Worm (Caenorhabditis elegans) whole organism, mixed stage, embryonic: ENCODE data around the gene ced-10.
A peak's percentile ranks its signal among the peaks of the same experiment; 100 is the strongest.

ENCODE experiments used
- M03D4.4 ChIP-seq: sonication (generic microtip); optimal IDR thresholded peaks from 2 replicates; lab custom pipeline; 2017; ENCODE audit warnings: mild to moderate bottlenecking, missing genetic modification characterization, missing compliant biosample characterization
- bed-3 ChIP-seq: fragments of 200-800 bp; sonication (Bioruptor generic); optimal IDR thresholded peaks from 3 replicates; lab custom pipeline; 2018; ENCODE audit warnings: mild to moderate bottlenecking, missing genetic modification characterization, moderate library complexity, missing compliant biosample characterization
- ceh-39 ChIP-seq: fragments of 150-350 bp; optimal IDR thresholded peaks from 2 replicates; lab custom pipeline; 2014; ENCODE audit warnings: missing biosample characterization, missing genetic modification characterization
- ces-1 ChIP-seq: fragments of 150-350 bp; optimal IDR thresholded peaks from 2 replicates; lab custom pipeline; 2014; ENCODE audit warnings: missing biosample characterization, missing genetic modification reagents, missing genetic modification characterization
- cnd-1 ChIP-seq: fragments of 200-800 bp; sonication (Bioruptor generic); optimal IDR thresholded peaks from 2 replicates; lab custom pipeline; 2018; ENCODE audit warnings: mild to moderate bottlenecking, missing genetic modification characterization, missing compliant biosample characterization
- drap-1 ChIP-seq: fragments of 200-800 bp; sonication (Bioruptor generic); optimal IDR thresholded peaks from 3 replicates; lab custom pipeline; 2018; ENCODE audit warnings: mild to moderate bottlenecking, missing genetic modification characterization, missing compliant biosample characterization
- elt-1 ChIP-seq: sonication (generic microtip); optimal IDR thresholded peaks from 2 replicates; lab custom pipeline; 2017; ENCODE audit warnings: missing genetic modification characterization, mild to moderate bottlenecking, missing compliant biosample characterization, antibody characterized with exemption, moderate library complexity, borderline replicate concordance; ENCODE audit not compliant: insufficient read depth
- flh-1 ChIP-seq: fragments of 200-800 bp; sonication (Bioruptor generic); optimal IDR thresholded peaks from 2 replicates; lab custom pipeline; 2018; ENCODE audit warnings: mild to moderate bottlenecking, missing genetic modification characterization, moderate library complexity, missing compliant biosample characterization
- ham-2 ChIP-seq: fragments of 200-800 bp; sonication (Bioruptor generic); optimal IDR thresholded peaks from 2 replicates; lab custom pipeline; 2018; ENCODE audit warnings: mild to moderate bottlenecking, missing genetic modification characterization, missing compliant biosample characterization
- hlh-1 ChIP-seq: fragments of 150-350 bp; optimal IDR thresholded peaks from 2 replicates; lab custom pipeline; 2014; ENCODE audit warnings: missing biosample characterization, missing genetic modification reagents, missing genetic modification characterization
- lin-13 ChIP-seq: fragments of 150-350 bp; optimal IDR thresholded peaks from 2 replicates; lab custom pipeline; 2014; ENCODE audit warnings: missing biosample characterization, missing genetic modification characterization
- lsy-2 ChIP-seq: fragments of 150-350 bp; optimal IDR thresholded peaks from 2 replicates; lab custom pipeline; 2014; ENCODE audit warnings: missing biosample characterization, missing genetic modification characterization
- mab-5 ChIP-seq: fragments of 150-350 bp; optimal IDR thresholded peaks from 2 replicates; lab custom pipeline; 2014; ENCODE audit warnings: missing biosample characterization, missing genetic modification characterization
- mep-1 ChIP-seq: fragments of 150-350 bp; optimal IDR thresholded peaks from 2 replicates; lab custom pipeline; 2017; ENCODE audit warnings: missing biosample characterization, missing genetic modification reagents, missing genetic modification characterization, inconsistent platforms
- mls-2 ChIP-seq: sonication (generic microtip); optimal IDR thresholded peaks from 2 replicates; lab custom pipeline; 2016; ENCODE audit warnings: mild to moderate bottlenecking, missing genetic modification characterization, moderate library complexity, missing compliant biosample characterization
- nhr-2 ChIP-seq: fragments of 150-350 bp; optimal IDR thresholded peaks from 2 replicates; lab custom pipeline; 2014; ENCODE audit warnings: missing biosample characterization, missing genetic modification characterization
- nhr-237 ChIP-seq: fragments of 150-350 bp; optimal IDR thresholded peaks from 2 replicates; lab custom pipeline; 2014; ENCODE audit warnings: missing biosample characterization, missing genetic modification characterization
- nhr-28 ChIP-seq: fragments of 150-350 bp; optimal IDR thresholded peaks from 2 replicates; lab custom pipeline; 2014; ENCODE audit warnings: missing biosample characterization, missing genetic modification characterization
- nhr-76 ChIP-seq: sonication (generic microtip); optimal IDR thresholded peaks from 2 replicates; lab custom pipeline; 2017; ENCODE audit warnings: missing biosample characterization, missing genetic modification characterization
- pha-4 ChIP-seq: fragments of 150-350 bp; optimal IDR thresholded peaks from 2 replicates; lab custom pipeline; 2018; ENCODE audit warnings: missing biosample characterization, missing genetic modification reagents, missing genetic modification characterization
- sem-2 ChIP-seq: fragments of 200-800 bp; sonication (Bioruptor generic); optimal IDR thresholded peaks from 2 replicates; lab custom pipeline; 2018; ENCODE audit warnings: mild to moderate bottlenecking, missing genetic modification characterization, missing compliant biosample characterization
- snpc-4 ChIP-seq: fragments of 150-350 bp; optimal IDR thresholded peaks from 2 replicates; lab custom pipeline; 2014; ENCODE audit warnings: missing biosample characterization, missing genetic modification characterization
- sptf-1 ChIP-seq: sonication (generic microtip); optimal IDR thresholded peaks from 2 replicates; lab custom pipeline; 2017; ENCODE audit warnings: mild to moderate bottlenecking, missing genetic modification characterization, moderate library complexity, missing compliant biosample characterization
- unc-120 ChIP-seq: sonication (generic microtip); optimal IDR thresholded peaks from 2 replicates; lab custom pipeline; 2017; ENCODE audit warnings: missing genetic modification characterization, missing compliant biosample characterization; ENCODE audit not compliant: poor library complexity, severe bottlenecking
- unc-39 ChIP-seq: fragments of 150-350 bp; optimal IDR thresholded peaks from 2 replicates; lab custom pipeline; 2014; ENCODE audit warnings: missing biosample characterization, missing genetic modification characterization
- unc-62 ChIP-seq: fragments of 150-350 bp; optimal IDR thresholded peaks from 2 replicates; lab custom pipeline; 2014; ENCODE audit warnings: missing biosample characterization, missing genetic modification reagents, missing genetic modification characterization
- ztf-11 ChIP-seq: fragments of 150-350 bp; optimal IDR thresholded peaks from 2 replicates; lab custom pipeline; 2014; ENCODE audit warnings: missing biosample characterization, missing genetic modification characterization

ced-10 gene

ce11 chrIV:3548315-3548714 lies 39.0 kb upstream of the ced-10 start:
- no peak for TF ChIP-seq nhr-76 (tag; lab: Kevin White, UChicago)

ce11 chrIV:3547500-3547899 lies 38.2 kb upstream of the ced-10 start, which contains the start of gene nstp-6:
nstp-6 (minus strand) TSS chrIV:3547600.
- TF ChIP-seq cnd-1 (tag; lab: Kevin White, UChicago) = no peak
- no peak for TF ChIP-seq lin-13 (tag; lab: Kevin White, UChicago)
- TF ChIP-seq nhr-28 (tag; lab: Kevin White, UChicago) = no peak
- no peak for TF ChIP-seq bed-3 (GFP tag; lab: Kevin White, UChicago)
- TF ChIP-seq M03D4.4 (tag; lab: Kevin White, UChicago) = no peak
- TF ChIP-seq unc-120 = no peak
- no peak for TF ChIP-seq nhr-2 (tag; lab: Kevin White, UChicago)
- no peak for TF ChIP-seq sem-2 (GFP tag; lab: Kevin White, UChicago)
- TF ChIP-seq elt-1 (tag; lab: Kevin White, UChicago) = no peak
- no peak for TF ChIP-seq mls-2 (tag; lab: Kevin White, UChicago)
- no peak for TF ChIP-seq drap-1
- no peak for TF ChIP-seq nhr-237
- TF ChIP-seq unc-39 (tag; lab: Kevin White, UChicago) = no peak
- no peak for TF ChIP-seq ces-1 (GFP tag; lab: Kevin White, UChicago)
- no peak for TF ChIP-seq mab-5 (tag; lab: Kevin White, UChicago)
- no peak for TF ChIP-seq flh-1 (GFP tag; lab: Kevin White, UChicago)
- no peak for TF ChIP-seq ztf-11 (tag; lab: Kevin White, UChicago)
- TF ChIP-seq unc-62 (GFP tag; lab: Kevin White, UChicago) = no peak
- TF ChIP-seq sptf-1 = no peak
- TF ChIP-seq, all 35 proteins: peak for 0

ce11 chrIV:3545060-3545459 lies 35.7 kb upstream of the ced-10 start:
- TF ChIP-seq unc-39 (tag; lab: Kevin White, UChicago) (no peak), ces-1 (GFP tag; lab: Kevin White, UChicago) (no peak), mab-5 (tag; lab: Kevin White, UChicago) (no peak), ceh-39 (tag; lab: Kevin White, UChicago) (no peak), nhr-237 (no peak), mls-2 (tag; lab: Kevin White, UChicago) (no peak), hlh-1 (tag; lab: Kevin White, UChicago) (no peak), ztf-11 (tag; lab: Kevin White, UChicago) (no peak), bed-3 (GFP tag; lab: Kevin White, UChicago) (no peak), sem-2 (GFP tag; lab: Kevin White, UChicago) (no peak)

ce11 chrIV:3539872-3540271 lies 30.5 kb upstream of the ced-10 start, which contains the start of gene B0212.3:
B0212.3 (plus strand) TSS chrIV:3540172.
- no peak for TF ChIP-seq M03D4.4 (tag; lab: Kevin White, UChicago)
- no peak for TF ChIP-seq cnd-1 (tag; lab: Kevin White, UChicago)
- TF ChIP-seq sptf-1 = no peak
- TF ChIP-seq pha-4 (tag; lab: Kevin White, UChicago) = no peak
- no peak for TF ChIP-seq mab-5 (tag; lab: Kevin White, UChicago)
- no peak for TF ChIP-seq lsy-2
- TF ChIP-seq elt-1 (tag; lab: Kevin White, UChicago) = no peak
- no peak for TF ChIP-seq lin-13 (tag; lab: Kevin White, UChicago)
- no peak for TF ChIP-seq hlh-1 (tag; lab: Kevin White, UChicago)
- no peak for TF ChIP-seq mls-2 (tag; lab: Kevin White, UChicago)
- no peak for TF ChIP-seq mep-1
- no peak for TF ChIP-seq ham-2 (GFP tag; lab: Kevin White, UChicago)
- TF ChIP-seq, all 35 proteins: peak for 0

ce11 chrIV:3539253-3539652 lies 29.9 kb upstream of the ced-10 start:
- no peak for TF ChIP-seq pha-4 (tag; lab: Kevin White, UChicago)
- no peak for TF ChIP-seq ces-1 (GFP tag; lab: Kevin White, UChicago)
- TF ChIP-seq ceh-39 (tag; lab: Kevin White, UChicago) = peak; percentile 55
- no peak for TF ChIP-seq elt-1 (tag; lab: Kevin White, UChicago)
- TF ChIP-seq drap-1 = no peak
- no peak for TF ChIP-seq nhr-237
- no peak for TF ChIP-seq hlh-1 (tag; lab: Kevin White, UChicago)
- no peak for TF ChIP-seq unc-120

ce11 chrIV:3532989-3533388 lies 23.7 kb upstream of the ced-10 start:
- no peak for TF ChIP-seq snpc-4 (tag; lab: Kevin White, UChicago)
- peak; percentile 2 for TF ChIP-seq ceh-39 (tag; lab: Kevin White, UChicago)
- TF ChIP-seq ces-1 (GFP tag; lab: Kevin White, UChicago) = peak; percentile 55
